Worm (Caenorhabditis elegans) whole organism, L2 larva: ENCODE results near the gene C55A6.1.

ENCODE experiments used
- C34F6.9 ChIP-seq: fragments of 150-350 bp; optimal IDR thresholded peaks from 2 replicates; lab custom pipeline; 2014; ENCODE audit warnings: missing biosample characterization, missing genetic modification characterization
- F13H6.1 ChIP-seq: sonication (generic microtip); optimal IDR thresholded peaks from 2 replicates; lab custom pipeline; 2016; ENCODE audit warnings: missing genetic modification characterization, missing compliant biosample characterization
- R02D3.7 ChIP-seq: fragments of 150-350 bp; optimal IDR thresholded peaks from 2 replicates; lab custom pipeline; 2014; ENCODE audit warnings: missing biosample characterization, missing genetic modification characterization
- Y55F3AM.14 ChIP-seq: fragments of 200-800 bp; sonication (Bioruptor generic); optimal IDR thresholded peaks from 2 replicates; lab custom pipeline; 2018; ENCODE audit warnings: mild to moderate bottlenecking, missing genetic modification characterization, missing compliant biosample characterization
- ama-1 ChIP-seq: fragments of 150-350 bp; optimal IDR thresholded peaks from 2 replicates; lab custom pipeline; 2018; ENCODE audit warnings: inconsistent platforms
- blmp-1 ChIP-seq: sonication (generic microtip); optimal IDR thresholded peaks from 2 replicates; lab custom pipeline; 2017; ENCODE audit warnings: missing genetic modification characterization, mild to moderate bottlenecking, missing compliant biosample characterization, antibody characterized with exemption, moderate library complexity; ENCODE audit not compliant: insufficient read depth
- ceh-16 ChIP-seq: fragments of 150-350 bp; optimal IDR thresholded peaks from 2 replicates; lab custom pipeline; 2014; ENCODE audit warnings: missing biosample characterization, missing genetic modification characterization
- ceh-82 ChIP-seq: fragments of 150-350 bp; optimal IDR thresholded peaks from 2 replicates; lab custom pipeline; 2014; ENCODE audit warnings: missing biosample characterization, missing genetic modification characterization
- crh-2 ChIP-seq: sonication (generic microtip); optimal IDR thresholded peaks from 2 replicates; lab custom pipeline; 2017; ENCODE audit warnings: missing biosample characterization, missing genetic modification characterization
- egl-27 ChIP-seq: sonication (generic microtip); optimal IDR thresholded peaks from 3 replicates; lab custom pipeline; 2017; ENCODE audit warnings: missing biosample characterization, missing genetic modification reagents, missing genetic modification characterization
- elt-1 ChIP-seq: fragments of 150-350 bp; optimal IDR thresholded peaks from 2 replicates; lab custom pipeline; 2014; ENCODE audit warnings: missing biosample characterization, missing genetic modification characterization
- fos-1 ChIP-seq: fragments of 150-350 bp; optimal IDR thresholded peaks from 2 replicates; lab custom pipeline; 2014; ENCODE audit warnings: missing biosample characterization, missing genetic modification characterization
- gmeb-1 ChIP-seq: fragments of 150-350 bp; optimal IDR thresholded peaks from 2 replicates; lab custom pipeline; 2014; ENCODE audit warnings: missing biosample characterization, missing genetic modification characterization
- lin-11 ChIP-seq: fragments of 150-350 bp; sonication (generic microtip); optimal IDR thresholded peaks from 2 replicates; lab custom pipeline; 2014; ENCODE audit warnings: missing biosample characterization, missing genetic modification characterization, inconsistent platforms, mixed read lengths
- lin-13 ChIP-seq: fragments of 150-350 bp; optimal IDR thresholded peaks from 2 replicates; lab custom pipeline; 2014; ENCODE audit warnings: missing biosample characterization, missing genetic modification reagents, missing genetic modification characterization
- lin-39 ChIP-seq: fragments of 150-350 bp; optimal IDR thresholded peaks from 2 replicates; lab custom pipeline; 2014; ENCODE audit warnings: missing biosample characterization, missing genetic modification reagents, missing genetic modification characterization
- lsy-2 ChIP-seq, 2 experiments: fragments of 150-350 bp in 1 of 2; sonication (generic microtip) in 1 of 2; optimal IDR thresholded peaks; 2 replicates each; lab custom pipeline; 2014 to 2017; ENCODE audit warnings: missing biosample characterization in 2 of 2, missing genetic modification characterization in 2 of 2
- mab-5 ChIP-seq: fragments of 150-350 bp; optimal IDR thresholded peaks from 2 replicates; lab custom pipeline; 2014; ENCODE audit warnings: missing biosample characterization, missing genetic modification characterization
- mdl-1 ChIP-seq, 2 experiments: fragments of 150-350 bp in 1 of 2; sonication (generic microtip) in 1 of 2; optimal IDR thresholded peaks; 2 replicates each; lab custom pipeline; 2017; ENCODE audit warnings: missing biosample characterization in 2 of 2, missing genetic modification characterization in 2 of 2
- nhr-10 ChIP-seq: sonication (generic microtip); optimal IDR thresholded peaks from 2 replicates; lab custom pipeline; 2017; ENCODE audit warnings: missing biosample characterization, missing genetic modification characterization
- nhr-11 ChIP-seq: fragments of 150-350 bp; optimal IDR thresholded peaks from 2 replicates; lab custom pipeline; 2014; ENCODE audit warnings: missing biosample characterization, missing genetic modification characterization
- nhr-12 ChIP-seq: fragments of 150-350 bp; optimal IDR thresholded peaks from 2 replicates; lab custom pipeline; 2014; ENCODE audit warnings: missing biosample characterization, missing genetic modification characterization
- nhr-129 ChIP-seq: fragments of 150-350 bp; optimal IDR thresholded peaks from 2 replicates; lab custom pipeline; 2014; ENCODE audit warnings: missing biosample characterization, missing genetic modification characterization
- nhr-21 ChIP-seq: fragments of 150-350 bp; optimal IDR thresholded peaks from 2 replicates; lab custom pipeline; 2014; ENCODE audit warnings: missing biosample characterization, missing genetic modification characterization
- nhr-25 ChIP-seq: fragments of 150-350 bp; sonication (generic microtip); optimal IDR thresholded peaks from 3 replicates; lab custom pipeline; 2014; ENCODE audit warnings: missing biosample characterization, missing genetic modification characterization
- nhr-6 ChIP-seq: fragments of 150-350 bp; optimal IDR thresholded peaks from 2 replicates; lab custom pipeline; 2014; ENCODE audit warnings: missing biosample characterization, missing genetic modification characterization
- nhr-77 ChIP-seq: fragments of 150-350 bp; optimal IDR thresholded peaks from 2 replicates; lab custom pipeline; 2014; ENCODE audit warnings: missing biosample characterization, missing genetic modification characterization
- sem-4 ChIP-seq: fragments of 150-350 bp; optimal IDR thresholded peaks from 2 replicates; lab custom pipeline; 2014; ENCODE audit warnings: missing biosample characterization, missing genetic modification reagents, missing genetic modification characterization
- skn-1 ChIP-seq: sonication (generic microtip); optimal IDR thresholded peaks from 2 replicates; lab custom pipeline; 2017; ENCODE audit warnings: missing biosample characterization, missing genetic modification characterization
- sma-3 ChIP-seq: sonication (generic microtip); optimal IDR thresholded peaks from 2 replicates; lab custom pipeline; 2016; ENCODE audit warnings: missing genetic modification reagents, missing genetic modification characterization, missing compliant biosample characterization
- sma-9 ChIP-seq, 2 experiments: fragments of 150-350 bp in 1 of 2; sonication (generic microtip) in 1 of 2; optimal IDR thresholded peaks; 2 replicates each; lab custom pipeline; 2014 to 2016; ENCODE audit warnings: missing genetic modification characterization in 2 of 2, mild to moderate bottlenecking in 1 of 2, missing biosample characterization in 1 of 2, missing compliant biosample characterization in 1 of 2, missing genetic modification reagents in 1 of 2, moderate library complexity in 1 of 2
- snpc-4 ChIP-seq: fragments of 150-350 bp; optimal IDR thresholded peaks from 2 replicates; lab custom pipeline; 2014; ENCODE audit warnings: missing biosample characterization, missing genetic modification characterization
- unc-39 ChIP-seq: fragments of 150-350 bp; optimal IDR thresholded peaks from 2 replicates; lab custom pipeline; 2014; ENCODE audit warnings: missing biosample characterization, missing genetic modification characterization
- unc-62 ChIP-seq: fragments of 150-350 bp; optimal IDR thresholded peaks from 2 replicates; lab custom pipeline; 2014; ENCODE audit warnings: missing biosample characterization, missing genetic modification reagents, missing genetic modification characterization
- zag-1 ChIP-seq: fragments of 150-350 bp; optimal IDR thresholded peaks from 2 replicates; lab custom pipeline; 2014; ENCODE audit warnings: missing biosample characterization, missing genetic modification characterization
- ztf-11 ChIP-seq: sonication (generic microtip); optimal IDR thresholded peaks from 2 replicates; lab custom pipeline; 2017; ENCODE audit warnings: missing biosample characterization, missing genetic modification characterization
- ztf-4 ChIP-seq: fragments of 150-350 bp; optimal IDR thresholded peaks from 2 replicates; lab custom pipeline; 2014; ENCODE audit warnings: missing biosample characterization, missing genetic modification characterization

The C55A6.1 gene

ce11 chrV:11532964-11533363 lies 28.2 kb upstream of the C55A6.1 start (continued):
- TF ChIP-seq nhr-77 (tag; lab: Kevin White, UChicago) (no peak), snpc-4 (tag; lab: Kevin White, UChicago) (no peak), R02D3.7 (no peak), gmeb-1 (tag; lab: Kevin White, UChicago) (no peak), sma-9 (GFP tag; optimal IDR thresholded peaks at IDR 0.05; lab: Kevin White, UChicago) (peak; percentile 87), sma-9 (tag; optimal IDR thresholded peaks at IDR 0.05; lab: Kevin White, UChicago) (no peak), mdl-1 (tag; optimal IDR thresholded peaks at IDR 0.05; lab: Kevin White, UChicago) (no peak), ceh-16 (no peak), nhr-10 (tag; lab: Kevin White, UChicago) (no peak), ceh-82 (tag; lab: Kevin White, UChicago) (no peak)

- peak; percentile 63 for TF ChIP-seq ama-1
- TF ChIP-seq fos-1, result no peak
- TF ChIP-seq elt-1 (tag; lab: Kevin White, UChicago), result no peak
Measured at ce11 chrV:11532535-11532853, 27.7 kb upstream of the C55A6.1 start.

ce11 chrV:11531831-11532534 lies 27.2 kb upstream of the C55A6.1 start:
- TF ChIP-seq snpc-4 (tag; lab: Kevin White, UChicago) (no peak), mab-5 (tag; lab: Kevin White, UChicago) (peak; percentile 19), sem-4 (peak; percentile 82), C34F6.9 (tag; lab: Kevin White, UChicago) (peak; percentile 65), lsy-2 (tag; optimal IDR thresholded peaks at IDR 0.05; lab: Kevin White, UChicago) (peak; percentile 13 to 80), lin-13 (peak; percentile 76), nhr-6 (tag; lab: Kevin White, UChicago) (peak; percentile 73), nhr-77 (tag; lab: Kevin White, UChicago) (no peak), sma-9 (GFP tag; optimal IDR thresholded peaks at IDR 0.05; lab: Kevin White, UChicago) (peak; percentile 97), sma-9 (tag; optimal IDR thresholded peaks at IDR 0.05; lab: Kevin White, UChicago) (no peak), mdl-1 (tag; optimal IDR thresholded peaks at IDR 0.05; lab: Kevin White, UChicago) (peak; percentile 46 to 83), ceh-16 (no peak), lin-39 (tag; lab: Kevin White, UChicago) (no peak), ceh-82 (tag; lab: Kevin White, UChicago) (no peak), ztf-11 (tag; lab: Kevin White, UChicago) (no peak), blmp-1 (peak; percentile 96), gmeb-1 (tag; lab: Kevin White, UChicago) (peak; percentile 55), sma-3 (GFP tag; lab: Kevin White, UChicago) (peak; percentile 91), fos-1 (peak; percentile 94), nhr-129 (tag; lab: Kevin White, UChicago) (peak; percentile 90), nhr-21 (tag; lab: Kevin White, UChicago) (peak; percentile 77), ztf-4 (tag; lab: Kevin White, UChicago) (peak; percentile 38), lin-11 (tag; lab: Kevin White, UChicago) (no peak), nhr-25 (tag; lab: Kevin White, UChicago) (peak; percentile 95), crh-2 (tag; lab: Kevin White, UChicago) (peak; percentile 80), egl-27 (tag; lab: Kevin White, UChicago) (peak; percentile 77), zag-1 (tag; lab: Kevin White, UChicago) (no peak), nhr-12 (tag; lab: Kevin White, UChicago) (no peak), Y55F3AM.14 (peak; percentile 73), F13H6.1 (tag; lab: Kevin White, UChicago) (peak; percentile 96)

ce11 chrV:11531100-11531499 lies 26.3 kb upstream of the C55A6.1 start:
- TF ChIP-seq sma-3 (GFP tag; lab: Kevin White, UChicago) (peak; percentile 82), skn-1 (tag; lab: Kevin White, UChicago) (no peak), egl-27 (tag; lab: Kevin White, UChicago) (peak; percentile 32), nhr-25 (tag; lab: Kevin White, UChicago) (peak; percentile 96), zag-1 (tag; lab: Kevin White, UChicago) (no peak), lsy-2 (tag; optimal IDR thresholded peaks at IDR 0.05; lab: Kevin White, UChicago) (peak in 1 of 2 experiments; percentile 45), blmp-1 (peak; percentile 97), crh-2 (tag; lab: Kevin White, UChicago) (peak; percentile 53), mdl-1 (tag; optimal IDR thresholded peaks at IDR 0.05; lab: Kevin White, UChicago) (no peak), nhr-21 (tag; lab: Kevin White, UChicago) (peak; percentile 47), ceh-16 (peak; percentile 53), nhr-6 (tag; lab: Kevin White, UChicago) (peak; percentile 73), Y55F3AM.14 (peak; percentile 45), nhr-129 (tag; lab: Kevin White, UChicago) (peak; percentile 80), F13H6.1 (tag; lab: Kevin White, UChicago) (peak; percentile 48), snpc-4 (tag; lab: Kevin White, UChicago) (peak; percentile 16), fos-1 (peak; percentile 18), nhr-11 (tag; lab: Kevin White, UChicago) (no peak), sma-9 (GFP tag; optimal IDR thresholded peaks at IDR 0.05; lab: Kevin White, UChicago) (peak; percentile 65), sma-9 (tag; optimal IDR thresholded peaks at IDR 0.05; lab: Kevin White, UChicago) (no peak), C34F6.9 (tag; lab: Kevin White, UChicago) (peak; percentile 24), ztf-4 (tag; lab: Kevin White, UChicago) (peak; percentile 16), unc-39 (tag; lab: Kevin White, UChicago) (no peak), unc-62 (no peak)
